Worm (Caenorhabditis elegans): Measurements from ENCODE around the gene hyl-1.

The hyl-1 gene

DNA sequence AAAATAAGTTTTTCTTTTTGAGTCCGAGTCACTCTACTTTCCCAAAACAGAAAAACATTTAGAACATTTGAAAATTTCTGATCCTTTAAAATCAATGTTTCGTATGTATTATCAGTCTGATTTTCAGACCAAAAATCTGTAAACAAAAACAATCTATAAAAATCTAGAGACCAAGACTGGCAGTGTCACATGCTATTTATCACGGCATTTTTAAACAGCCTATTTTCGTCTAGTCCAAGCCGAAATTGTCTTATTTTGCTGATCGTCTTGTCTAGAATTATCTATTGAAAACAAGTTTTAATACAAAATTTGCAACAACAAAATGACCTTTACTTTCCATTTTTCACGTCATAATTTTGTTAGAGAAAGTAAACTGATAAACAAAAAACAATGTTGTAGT is 12.3 kb upstream of the hyl-1 start:
- no peak for TF ChIP-seq unc-62 (GFP tag; optimal IDR thresholded peaks at IDR 0.05)

ce11 chrIV:8527598-8528012 is 11.3 kb upstream of the hyl-1 start:
- TF ChIP-seq unc-62 (GFP tag; optimal IDR thresholded peaks at IDR 0.05), result no peak

DNA sequence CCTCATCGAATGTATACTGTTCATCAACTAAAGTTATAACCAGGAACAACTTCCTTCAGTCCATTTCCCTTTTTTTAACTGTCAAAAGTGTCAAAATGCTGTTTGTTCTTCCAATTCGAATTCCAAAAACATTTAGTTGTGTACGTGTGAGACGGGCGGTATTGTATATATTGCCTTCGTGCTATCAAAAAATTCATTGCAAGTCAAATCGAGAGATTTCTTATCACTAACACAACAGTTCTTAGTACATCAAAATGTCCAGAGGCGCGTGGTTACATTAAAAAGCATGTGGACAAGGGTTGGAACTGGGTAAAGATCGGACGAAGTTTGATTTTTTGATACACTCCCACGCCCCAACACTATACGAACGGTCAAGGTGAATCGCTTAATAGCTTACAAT is 10.6 kb upstream of the hyl-1 start:
- TF ChIP-seq unc-62 (GFP tag; optimal IDR thresholded peaks at IDR 0.05), result no peak

DNA sequence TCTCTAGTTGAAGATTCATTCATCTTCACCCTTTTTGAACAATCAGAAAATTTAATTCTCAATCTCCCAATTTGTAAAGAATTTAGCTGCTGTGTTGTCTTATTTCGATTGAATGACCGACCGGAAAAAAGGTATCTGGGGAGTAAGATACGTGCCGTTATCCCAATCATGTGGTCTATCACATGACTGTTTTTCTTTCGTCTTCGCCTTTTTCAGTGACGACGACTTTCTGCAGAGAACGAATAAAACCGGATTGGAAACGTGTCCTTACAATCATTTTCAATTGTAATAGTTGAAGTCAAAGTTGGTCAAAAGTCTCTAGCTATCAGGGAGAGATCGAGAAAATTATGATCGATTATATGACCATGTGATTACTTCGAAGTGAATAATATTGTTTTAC is 9.9 kb upstream of the hyl-1 start:
- TF ChIP-seq unc-62 (GFP tag; optimal IDR thresholded peaks at IDR 0.05), result no peak

ce11 chrIV:8530042-8531027 is 8.6 kb upstream of the hyl-1 start:
- TF ChIP-seq unc-62 (GFP tag; optimal IDR thresholded peaks at IDR 0.05), result no peak

DNA sequence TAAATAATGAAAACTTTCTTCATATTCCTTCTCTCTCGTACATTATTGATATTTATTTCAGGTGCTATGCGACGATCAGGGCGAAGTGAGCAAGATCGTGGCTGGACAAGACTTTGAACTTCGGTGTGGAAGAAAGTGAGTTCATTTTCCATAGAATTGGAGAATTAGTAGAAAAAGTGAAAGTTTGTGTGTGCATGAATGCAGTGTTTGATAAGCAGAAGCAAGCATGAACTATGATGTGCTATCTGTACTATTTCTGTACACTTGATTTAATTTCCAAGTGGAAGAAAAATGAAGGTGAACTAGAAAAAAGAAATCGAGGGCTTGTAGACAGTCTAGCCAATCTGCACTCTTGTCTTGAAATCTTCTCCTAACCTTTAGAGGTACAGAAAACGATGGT is 6.9 kb upstream of the hyl-1 start:
- no peak for TF ChIP-seq unc-62 (GFP tag; optimal IDR thresholded peaks at IDR 0.05)

DNA sequence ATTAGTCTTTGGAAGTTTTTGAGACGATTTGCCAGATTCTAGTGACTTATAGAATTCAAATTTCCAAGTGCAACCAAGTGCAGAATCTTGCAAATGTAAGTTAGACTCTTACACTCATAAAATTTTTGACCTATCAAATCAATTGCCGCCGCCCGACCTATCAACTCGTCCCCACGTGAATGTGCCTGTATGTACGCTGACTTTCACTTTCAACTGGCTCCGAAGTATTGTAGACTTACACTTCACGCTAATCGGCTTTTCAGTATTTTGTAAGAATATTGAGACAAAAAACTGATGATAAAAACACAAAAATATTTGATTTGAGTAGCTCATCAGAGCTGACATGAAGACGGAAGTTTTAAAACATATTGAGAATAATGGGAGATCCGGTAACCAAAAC is 6.1 kb upstream of the hyl-1 start:
- TF ChIP-seq unc-62 (GFP tag; optimal IDR thresholded peaks at IDR 0.05), result no peak

DNA sequence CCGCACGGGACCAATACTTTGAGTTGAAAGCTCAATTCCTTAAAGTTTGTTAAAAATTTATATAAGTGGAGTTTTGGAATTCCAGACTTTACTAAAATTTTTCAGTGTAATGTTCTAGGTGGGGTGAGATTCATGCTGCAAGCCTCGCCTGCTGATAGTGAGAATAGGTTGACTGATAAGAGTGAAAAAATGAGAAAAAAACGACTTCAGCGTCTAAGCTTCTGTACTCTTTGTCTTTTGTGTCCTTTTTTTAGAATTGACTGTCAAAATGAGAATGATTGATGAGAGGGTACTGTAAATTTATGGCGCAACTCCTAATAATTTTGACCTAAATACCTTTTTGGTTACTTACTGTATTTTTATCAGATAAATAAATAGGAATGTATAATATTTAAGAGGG is 4.7 kb upstream of the hyl-1 start:
- TF ChIP-seq unc-62 (GFP tag; optimal IDR thresholded peaks at IDR 0.05), result no peak

- no peak for TF ChIP-seq unc-62 (GFP tag; optimal IDR thresholded peaks at IDR 0.05)
Measured at ce11 chrIV:8534997-8535414, 3.9 kb upstream of the hyl-1 start.

DNA sequence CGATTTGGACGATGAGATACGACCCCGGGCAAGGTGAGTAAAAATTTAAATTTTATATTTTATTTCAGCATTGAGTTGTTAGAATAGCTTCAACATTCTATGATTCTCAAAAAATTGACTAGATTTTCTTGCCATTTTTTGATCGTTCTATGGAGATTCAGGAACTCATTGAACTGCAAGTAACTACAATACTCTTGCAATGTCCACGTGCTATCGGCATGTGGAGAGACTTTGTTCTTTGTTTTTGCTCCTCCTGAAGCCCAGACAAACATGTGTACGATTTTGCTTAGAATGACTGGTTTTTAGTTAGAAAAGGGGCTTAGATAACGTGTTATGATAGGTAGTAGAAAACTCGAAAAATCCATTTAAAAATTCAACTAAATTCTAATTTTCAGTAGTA is 3.0 kb upstream of the hyl-1 start:
- TF ChIP-seq unc-62 (GFP tag; optimal IDR thresholded peaks at IDR 0.05), result no peak

DNA sequence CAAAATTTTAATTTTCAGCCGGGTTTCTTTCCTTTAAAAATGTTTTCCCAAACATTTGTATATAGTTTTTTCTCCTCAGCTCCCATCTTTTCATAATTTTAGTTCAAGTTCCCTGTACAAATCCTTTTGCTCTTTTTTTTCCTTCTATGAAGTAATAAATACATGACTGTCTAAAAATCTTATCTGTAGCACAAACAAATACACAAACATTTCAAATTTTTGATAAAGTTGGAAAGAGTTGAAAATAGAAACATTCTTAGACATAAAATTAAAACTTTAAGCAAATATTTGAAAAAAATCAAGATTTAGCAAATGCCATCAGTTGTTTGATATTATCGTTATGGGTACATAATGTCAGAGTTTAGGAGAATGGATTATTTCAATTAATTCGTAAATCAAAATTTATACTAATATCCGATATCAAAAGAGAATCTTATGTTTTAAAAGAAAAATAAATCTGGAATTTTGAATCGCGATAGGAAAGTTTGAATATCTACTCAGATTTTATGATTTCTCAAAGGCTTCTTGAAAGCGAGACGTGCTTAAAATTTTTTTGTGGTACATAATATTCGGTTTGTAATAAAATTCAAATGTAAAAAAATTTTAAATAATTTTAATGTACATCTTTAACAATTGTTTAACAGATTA is 788 bp upstream of the hyl-1 start:
- no peak for TF ChIP-seq unc-62 (GFP tag; optimal IDR thresholded peaks at IDR 0.05)

ce11 chrIV:8539645-8540044 is 722 bp downstream of the hyl-1 start:
- no peak for TF ChIP-seq unc-62 (GFP tag; optimal IDR thresholded peaks at IDR 0.05)

- no peak for TF ChIP-seq unc-62 (GFP tag; optimal IDR thresholded peaks at IDR 0.05)
Measured at ce11 chrIV:8540268-8540667, 1.3 kb downstream of the hyl-1 start.

DNA sequence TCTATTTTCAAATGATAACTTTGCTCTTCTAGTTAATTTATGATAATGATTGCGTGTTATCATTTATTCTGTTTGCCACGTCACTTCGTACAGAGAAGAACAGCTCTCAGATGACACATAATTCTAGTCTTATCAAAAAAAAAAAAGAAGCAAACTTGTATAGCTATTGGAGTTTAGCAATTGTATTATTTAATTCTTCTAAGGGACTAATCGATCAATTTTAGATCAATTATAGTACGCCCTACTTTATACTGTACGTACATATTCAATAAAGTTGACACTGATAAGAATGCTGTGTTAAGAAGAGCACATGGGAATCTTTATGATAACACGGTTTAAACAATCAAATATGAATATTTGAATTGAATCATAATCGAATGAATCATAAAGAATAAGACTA is 3.3 kb downstream of the hyl-1 start:
- TF ChIP-seq unc-62 (GFP tag; optimal IDR thresholded peaks at IDR 0.05), result no peak

DNA sequence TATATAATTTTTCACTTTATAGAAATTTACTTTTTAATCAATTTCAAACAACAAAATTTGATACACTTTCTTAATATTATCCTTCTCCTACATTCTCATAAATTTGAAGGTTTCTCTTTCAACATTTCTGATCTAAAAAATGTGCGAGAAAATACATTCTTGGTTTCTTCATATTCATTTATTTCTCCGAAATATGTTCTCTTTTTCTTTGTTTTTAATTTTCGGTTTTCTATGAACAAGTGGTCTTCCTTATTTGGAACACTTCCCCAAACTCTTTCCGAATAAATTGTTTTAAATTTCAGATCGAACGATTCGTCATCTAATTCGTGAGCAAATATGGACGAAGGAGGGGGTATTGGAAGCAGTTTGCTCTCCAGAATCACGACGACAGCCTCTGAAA is 20.2 kb downstream of the hyl-1 start, which contains the start of gene npr-22:
Gene npr-22, plus strand, starts transcription at position 301 of the 400 bp plus-strand sequence.
- no peak for TF ChIP-seq unc-62 (GFP tag; optimal IDR thresholded peaks at IDR 0.05)

DNA sequence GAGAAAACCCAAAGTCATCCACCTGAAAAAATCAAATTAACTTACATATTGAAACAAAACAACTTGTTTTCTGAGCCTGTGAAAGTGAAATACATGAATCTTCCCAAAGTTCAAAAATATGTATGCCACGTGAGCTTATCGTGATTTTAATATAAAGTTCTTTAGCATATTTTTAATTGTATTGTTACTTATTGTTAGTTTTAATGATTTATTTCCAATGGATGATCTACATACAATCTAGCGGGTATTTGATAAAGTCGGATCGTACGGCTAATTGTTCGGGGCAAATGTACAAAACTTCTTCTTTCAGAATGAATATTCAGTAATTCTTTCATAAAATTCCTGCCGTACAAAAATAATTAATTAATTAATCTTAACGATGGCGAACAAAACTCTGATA is 31.3 kb downstream of the hyl-1 start, which contains the start of gene Y59H11AM.4:
Gene Y59H11AM.4, minus strand, starts transcription at position 101 of the 400 bp plus-strand sequence.
- TF ChIP-seq unc-62 (GFP tag; optimal IDR thresholded peaks at IDR 0.05), result no peak

DNA sequence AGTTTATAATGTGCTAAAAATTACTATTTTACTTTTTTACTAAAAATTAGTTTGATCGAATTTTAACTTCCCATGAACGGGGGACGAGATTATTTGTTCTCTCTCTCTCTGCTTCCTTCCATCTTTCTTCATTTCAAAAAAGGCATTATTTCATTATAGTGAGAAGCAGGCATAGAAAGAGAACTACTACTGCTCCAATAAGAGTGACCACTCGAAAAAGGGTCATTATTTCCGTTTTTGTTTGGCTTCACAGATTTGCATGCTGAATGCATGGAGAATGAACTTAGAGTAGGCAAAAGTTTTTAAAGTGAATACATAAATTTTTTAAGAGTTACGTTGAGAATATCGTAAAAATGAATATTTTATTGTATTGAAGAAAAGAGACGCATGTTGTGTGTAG is 31.8 kb downstream of the hyl-1 start:
- TF ChIP-seq unc-62 (GFP tag; optimal IDR thresholded peaks at IDR 0.05), result no peak
